Worm (Caenorhabditis elegans) whole organism, mixed stage, embryonic: Measurements from ENCODE around the gene C07D8.5.
A peak's percentile ranks its signal among the peaks of the same experiment; 100 is the strongest.

Source experiments
- M03D4.4 ChIP-seq: sonication (generic microtip); optimal IDR thresholded peaks from 2 replicates; lab custom pipeline; 2017; ENCODE audit warnings: mild to moderate bottlenecking, missing genetic modification characterization, missing compliant biosample characterization
- bed-3 ChIP-seq: fragments of 200-800 bp; sonication (Bioruptor generic); optimal IDR thresholded peaks from 3 replicates; lab custom pipeline; 2018; ENCODE audit warnings: mild to moderate bottlenecking, missing genetic modification characterization, moderate library complexity, missing compliant biosample characterization
- blmp-1 ChIP-seq: fragments of 150-350 bp; optimal IDR thresholded peaks from 2 replicates; lab custom pipeline; 2014; ENCODE audit warnings: missing biosample characterization, missing genetic modification characterization
- ceh-39 ChIP-seq: fragments of 150-350 bp; optimal IDR thresholded peaks from 2 replicates; lab custom pipeline; 2014; ENCODE audit warnings: missing biosample characterization, missing genetic modification characterization
- ceh-43 ChIP-seq: fragments of 200-800 bp; sonication (Bioruptor generic); optimal IDR thresholded peaks from 2 replicates; lab custom pipeline; 2018; ENCODE audit warnings: mild to moderate bottlenecking, missing genetic modification characterization, moderate library complexity, missing compliant biosample characterization
- ceh-83 ChIP-seq: fragments of 200-800 bp; sonication (Bioruptor generic); optimal IDR thresholded peaks from 2 replicates; lab custom pipeline; 2018; ENCODE audit warnings: mild to moderate bottlenecking, missing genetic modification characterization, missing compliant biosample characterization
- ces-1 ChIP-seq: fragments of 150-350 bp; optimal IDR thresholded peaks from 2 replicates; lab custom pipeline; 2014; ENCODE audit warnings: missing biosample characterization, missing genetic modification reagents, missing genetic modification characterization
- cnd-1 ChIP-seq: fragments of 200-800 bp; sonication (Bioruptor generic); optimal IDR thresholded peaks from 2 replicates; lab custom pipeline; 2018; ENCODE audit warnings: mild to moderate bottlenecking, missing genetic modification characterization, missing compliant biosample characterization
- drap-1 ChIP-seq: fragments of 200-800 bp; sonication (Bioruptor generic); optimal IDR thresholded peaks from 3 replicates; lab custom pipeline; 2018; ENCODE audit warnings: mild to moderate bottlenecking, missing genetic modification characterization, missing compliant biosample characterization
- elt-1 ChIP-seq: sonication (generic microtip); optimal IDR thresholded peaks from 2 replicates; lab custom pipeline; 2017; ENCODE audit warnings: missing genetic modification characterization, mild to moderate bottlenecking, missing compliant biosample characterization, antibody characterized with exemption, moderate library complexity, borderline replicate concordance; ENCODE audit not compliant: insufficient read depth
- elt-3 ChIP-seq: fragments of 150-350 bp; optimal IDR thresholded peaks from 2 replicates; lab custom pipeline; 2014; ENCODE audit warnings: missing biosample characterization, missing genetic modification characterization
- flh-1 ChIP-seq: fragments of 200-800 bp; sonication (Bioruptor generic); optimal IDR thresholded peaks from 2 replicates; lab custom pipeline; 2018; ENCODE audit warnings: mild to moderate bottlenecking, missing genetic modification characterization, moderate library complexity, missing compliant biosample characterization
- ham-2 ChIP-seq: fragments of 200-800 bp; sonication (Bioruptor generic); optimal IDR thresholded peaks from 2 replicates; lab custom pipeline; 2018; ENCODE audit warnings: mild to moderate bottlenecking, missing genetic modification characterization, missing compliant biosample characterization
- hlh-1 ChIP-seq: fragments of 150-350 bp; optimal IDR thresholded peaks from 2 replicates; lab custom pipeline; 2014; ENCODE audit warnings: missing biosample characterization, missing genetic modification reagents, missing genetic modification characterization
- lin-13 ChIP-seq: fragments of 150-350 bp; optimal IDR thresholded peaks from 2 replicates; lab custom pipeline; 2014; ENCODE audit warnings: missing biosample characterization, missing genetic modification characterization
- lin-32 ChIP-seq: fragments of 200-800 bp; sonication (Bioruptor generic); optimal IDR thresholded peaks from 2 replicates; lab custom pipeline; 2018; ENCODE audit warnings: mild to moderate bottlenecking, missing genetic modification characterization, missing compliant biosample characterization
- lsy-2 ChIP-seq: fragments of 150-350 bp; optimal IDR thresholded peaks from 2 replicates; lab custom pipeline; 2014; ENCODE audit warnings: missing biosample characterization, missing genetic modification characterization
- mab-5 ChIP-seq: fragments of 150-350 bp; optimal IDR thresholded peaks from 2 replicates; lab custom pipeline; 2014; ENCODE audit warnings: missing biosample characterization, missing genetic modification characterization
- mep-1 ChIP-seq: fragments of 150-350 bp; optimal IDR thresholded peaks from 2 replicates; lab custom pipeline; 2017; ENCODE audit warnings: missing biosample characterization, missing genetic modification reagents, missing genetic modification characterization, inconsistent platforms
- mls-2 ChIP-seq: sonication (generic microtip); optimal IDR thresholded peaks from 2 replicates; lab custom pipeline; 2016; ENCODE audit warnings: mild to moderate bottlenecking, missing genetic modification characterization, moderate library complexity, missing compliant biosample characterization
- nhr-12 ChIP-seq: fragments of 150-350 bp; optimal IDR thresholded peaks from 2 replicates; lab custom pipeline; 2014; ENCODE audit warnings: missing biosample characterization, missing genetic modification characterization
- nhr-2 ChIP-seq: fragments of 150-350 bp; optimal IDR thresholded peaks from 2 replicates; lab custom pipeline; 2014; ENCODE audit warnings: missing biosample characterization, missing genetic modification characterization
- nhr-237 ChIP-seq: fragments of 150-350 bp; optimal IDR thresholded peaks from 2 replicates; lab custom pipeline; 2014; ENCODE audit warnings: missing biosample characterization, missing genetic modification characterization
- nhr-28 ChIP-seq: fragments of 150-350 bp; optimal IDR thresholded peaks from 2 replicates; lab custom pipeline; 2014; ENCODE audit warnings: missing biosample characterization, missing genetic modification characterization
- nhr-76 ChIP-seq: sonication (generic microtip); optimal IDR thresholded peaks from 2 replicates; lab custom pipeline; 2017; ENCODE audit warnings: missing biosample characterization, missing genetic modification characterization
- pha-4 ChIP-seq: fragments of 150-350 bp; optimal IDR thresholded peaks from 2 replicates; lab custom pipeline; 2018; ENCODE audit warnings: missing biosample characterization, missing genetic modification reagents, missing genetic modification characterization
- sem-2 ChIP-seq: fragments of 200-800 bp; sonication (Bioruptor generic); optimal IDR thresholded peaks from 2 replicates; lab custom pipeline; 2018; ENCODE audit warnings: mild to moderate bottlenecking, missing genetic modification characterization, missing compliant biosample characterization
- snpc-4 ChIP-seq: fragments of 150-350 bp; optimal IDR thresholded peaks from 2 replicates; lab custom pipeline; 2014; ENCODE audit warnings: missing biosample characterization, missing genetic modification characterization
- sptf-1 ChIP-seq: sonication (generic microtip); optimal IDR thresholded peaks from 2 replicates; lab custom pipeline; 2017; ENCODE audit warnings: mild to moderate bottlenecking, missing genetic modification characterization, moderate library complexity, missing compliant biosample characterization
- tbx-8 ChIP-seq: fragments of 200-800 bp; sonication (Bioruptor generic); optimal IDR thresholded peaks from 2 replicates; lab custom pipeline; 2018; ENCODE audit warnings: mild to moderate bottlenecking, missing genetic modification characterization, moderate library complexity, missing compliant biosample characterization
- unc-120 ChIP-seq: sonication (generic microtip); optimal IDR thresholded peaks from 2 replicates; lab custom pipeline; 2017; ENCODE audit warnings: missing genetic modification characterization, missing compliant biosample characterization; ENCODE audit not compliant: poor library complexity, severe bottlenecking
- unc-39 ChIP-seq: fragments of 150-350 bp; optimal IDR thresholded peaks from 2 replicates; lab custom pipeline; 2014; ENCODE audit warnings: missing biosample characterization, missing genetic modification characterization
- unc-62 ChIP-seq: fragments of 150-350 bp; optimal IDR thresholded peaks from 2 replicates; lab custom pipeline; 2014; ENCODE audit warnings: missing biosample characterization, missing genetic modification reagents, missing genetic modification characterization
- zip-8 ChIP-seq: fragments of 150-350 bp; optimal IDR thresholded peaks from 2 replicates; lab custom pipeline; 2014; ENCODE audit warnings: missing biosample characterization, missing genetic modification characterization
- ztf-11 ChIP-seq: fragments of 150-350 bp; optimal IDR thresholded peaks from 2 replicates; lab custom pipeline; 2014; ENCODE audit warnings: missing biosample characterization, missing genetic modification characterization

Gene C07D8.5

DNA sequence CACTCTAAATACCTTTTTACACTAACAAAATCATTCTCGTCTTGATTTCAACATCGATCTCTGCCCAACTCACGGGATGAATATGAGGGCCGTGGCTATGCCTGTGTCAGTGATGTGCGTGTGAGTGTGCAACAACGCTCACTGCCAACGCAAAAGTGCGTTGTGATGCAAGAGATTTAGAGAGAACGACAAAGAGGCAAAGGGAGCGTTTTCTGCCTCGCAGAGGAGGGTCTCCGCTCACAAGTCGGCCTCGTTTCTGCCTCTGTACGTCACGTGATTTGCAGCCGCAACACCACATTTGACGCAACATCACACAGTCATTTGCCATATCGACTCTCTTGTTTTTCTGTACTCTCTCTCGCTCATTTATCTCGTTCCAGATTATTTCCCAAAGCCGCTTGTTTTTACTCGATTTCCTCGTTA lies 9.5 kb upstream of the C07D8.5 start, which contains the start of gene epg-7:
TSS of gene epg-7 (plus strand) at position 413 of the 423 bp plus-strand sequence.
- TF ChIP-seq nhr-237 (tag; lab: Kevin White, UChicago) = peak; percentile 77
- peak; percentile 68 for TF ChIP-seq lsy-2 (tag; lab: Kevin White, UChicago)
- no peak for TF ChIP-seq flh-1
- TF ChIP-seq elt-1 (tag; lab: Kevin White, UChicago) = peak; percentile 26
- TF ChIP-seq elt-3 = no peak
- TF ChIP-seq ceh-39 = peak; percentile 78
- TF ChIP-seq zip-8 (tag; lab: Kevin White, UChicago) = peak; percentile 10
- no peak for TF ChIP-seq M03D4.4
- no peak for TF ChIP-seq bed-3 (GFP tag; lab: Kevin White, UChicago)
- TF ChIP-seq sem-2 (GFP tag; lab: Kevin White, UChicago) = no peak
- peak; percentile 90 for TF ChIP-seq pha-4
- TF ChIP-seq ham-2 = peak; percentile 61
- peak; percentile 84 for TF ChIP-seq mep-1 (tag; lab: Kevin White, UChicago)
- peak; percentile 28 for TF ChIP-seq sptf-1 (tag; lab: Kevin White, UChicago)
- peak; percentile 79 for TF ChIP-seq lin-13 (tag; lab: Kevin White, UChicago)
- no peak for TF ChIP-seq blmp-1 (tag; lab: Kevin White, UChicago)
- peak; percentile 36 for TF ChIP-seq ztf-11 (tag; lab: Kevin White, UChicago)
- TF ChIP-seq unc-120 (tag; lab: Kevin White, UChicago) = peak; percentile 93
- no peak for TF ChIP-seq nhr-28 (tag; lab: Kevin White, UChicago)
- peak; percentile 64 for TF ChIP-seq mls-2 (tag; lab: Kevin White, UChicago)
- TF ChIP-seq nhr-12 (tag; lab: Kevin White, UChicago) = no peak
- TF ChIP-seq hlh-1 (tag; lab: Kevin White, UChicago) = peak; percentile 82
- TF ChIP-seq lin-32 (GFP tag; lab: Kevin White, UChicago) = peak; percentile 35
- peak; percentile 52 for TF ChIP-seq drap-1 (GFP tag; lab: Kevin White, UChicago)
- no peak for TF ChIP-seq snpc-4 (tag; lab: Kevin White, UChicago)
- no peak for TF ChIP-seq nhr-76 (tag; lab: Kevin White, UChicago)
- peak; percentile 74 for TF ChIP-seq unc-62 (GFP tag; lab: Kevin White, UChicago)
- TF ChIP-seq ceh-83 = no peak
- TF ChIP-seq ceh-43 = no peak
- TF ChIP-seq ces-1 = peak; percentile 67
- no peak for TF ChIP-seq mab-5 (tag; lab: Kevin White, UChicago)
- peak; percentile 66 for TF ChIP-seq cnd-1 (tag; lab: Kevin White, UChicago)
- TF ChIP-seq nhr-2 (tag; lab: Kevin White, UChicago) = peak; percentile 49
- no peak for TF ChIP-seq unc-39 (tag; lab: Kevin White, UChicago)
- TF ChIP-seq tbx-8 = no peak

DNA sequence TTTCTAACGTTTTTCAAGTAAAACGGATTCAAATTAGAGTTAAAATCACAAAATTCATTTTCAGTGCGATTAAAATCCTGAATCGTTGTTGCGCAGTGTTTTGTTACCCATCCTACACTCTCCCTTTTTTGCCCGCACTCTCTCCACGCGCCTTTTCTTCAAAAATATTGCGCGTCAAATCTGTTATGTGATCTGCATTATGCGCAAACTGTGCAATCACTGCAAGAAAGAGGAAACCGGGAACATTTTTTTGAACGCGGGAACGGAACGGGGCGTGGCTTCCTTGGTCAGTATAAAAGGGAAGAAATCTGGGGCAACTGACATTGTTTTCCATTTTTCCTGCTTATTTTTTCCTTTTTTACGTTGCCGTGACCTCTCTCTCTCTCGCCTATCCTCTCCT lies 3.5 kb upstream of the C07D8.5 start:
- TF ChIP-seq zip-8 (tag; lab: Kevin White, UChicago) = peak; percentile 4
- TF ChIP-seq elt-1 (tag; lab: Kevin White, UChicago) = no peak
- TF ChIP-seq hlh-1 (tag; lab: Kevin White, UChicago) = no peak
- no peak for TF ChIP-seq drap-1 (GFP tag; lab: Kevin White, UChicago)
- no peak for TF ChIP-seq nhr-76 (tag; lab: Kevin White, UChicago)
- no peak for TF ChIP-seq mab-5 (tag; lab: Kevin White, UChicago)

DNA sequence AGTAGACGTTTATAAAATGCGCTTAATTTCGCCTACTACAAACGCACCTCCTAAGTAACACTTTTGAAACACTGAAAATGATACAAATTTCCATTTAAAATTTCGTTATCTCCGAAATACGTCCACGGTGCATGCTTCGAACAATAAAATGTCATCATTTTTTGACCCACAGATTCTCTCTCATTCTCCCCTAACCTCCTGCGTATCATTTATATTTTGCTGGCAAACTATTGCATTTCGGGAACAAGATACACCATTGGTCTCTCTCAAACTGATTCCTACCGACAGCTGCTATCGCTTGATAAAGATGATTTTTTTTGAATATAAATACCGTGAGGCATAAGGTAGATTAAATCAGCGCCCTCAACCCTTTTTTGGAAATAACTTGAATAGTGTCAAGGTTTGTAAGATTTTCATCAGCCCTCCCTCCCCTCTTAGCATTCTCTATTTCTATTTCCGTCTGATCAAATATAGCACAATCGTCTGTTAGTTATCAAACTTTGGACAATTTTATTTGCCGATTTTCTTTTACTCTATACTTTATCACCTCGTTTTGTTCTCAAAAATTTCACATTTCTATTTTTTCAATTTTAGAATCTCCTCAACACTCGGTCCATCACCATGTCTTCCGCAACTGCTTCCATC lies 2.8 kb upstream of the C07D8.5 start, which contains the start of gene C07D8.6:
TSS of gene C07D8.6 (plus strand) at position 595 of the 645 bp plus-strand sequence.
- TF ChIP-seq lin-32 (GFP tag; lab: Kevin White, UChicago) = no peak
- TF ChIP-seq hlh-1 (tag; lab: Kevin White, UChicago) = peak; percentile 62
- no peak for TF ChIP-seq nhr-237 (tag; lab: Kevin White, UChicago)
- no peak for TF ChIP-seq flh-1
- TF ChIP-seq lsy-2 (tag; lab: Kevin White, UChicago) = no peak
- TF ChIP-seq unc-120 (tag; lab: Kevin White, UChicago) = peak; percentile 1
- no peak for TF ChIP-seq nhr-12 (tag; lab: Kevin White, UChicago)
- TF ChIP-seq zip-8 (tag; lab: Kevin White, UChicago) = no peak
- no peak for TF ChIP-seq ztf-11 (tag; lab: Kevin White, UChicago)
- TF ChIP-seq unc-62 (GFP tag; lab: Kevin White, UChicago) = peak; percentile 24
- TF ChIP-seq nhr-76 (tag; lab: Kevin White, UChicago) = no peak
- no peak for TF ChIP-seq ces-1
